Worm (Caenorhabditis elegans): Measurements from ENCODE around the gene srj-10.

DNA sequence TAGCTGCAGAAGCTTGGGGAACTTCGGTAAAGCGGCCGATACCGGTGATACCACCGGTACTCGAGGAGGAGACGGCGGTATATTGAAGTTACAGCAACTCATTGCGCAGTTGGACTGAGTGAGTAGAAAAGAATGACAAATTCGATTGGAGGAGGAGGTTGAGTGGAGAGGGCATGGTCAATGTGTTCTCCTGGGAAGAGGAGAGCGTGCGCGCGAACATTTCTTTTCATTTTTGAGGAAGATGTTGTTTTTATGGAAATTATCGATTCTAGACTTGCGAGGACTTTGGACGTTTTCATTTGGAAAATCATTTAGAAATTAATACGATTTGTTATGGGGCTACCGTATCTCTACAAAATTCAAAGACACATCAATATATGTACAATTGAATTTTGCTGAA, 44.5 kb downstream of the srj-10 start:
- TF ChIP-seq sma-3 (GFP tag; optimal IDR thresholded peaks at IDR 0.05), result no peak
- TF ChIP-seq unc-39 (tag; optimal IDR thresholded peaks at IDR 0.05), result no peak

Measured in whole organism, L2 larva.